Fruit fly (Drosophila melanogaster): ENCODE results near the gene PIG-K.

PIG-K gene

DNA sequence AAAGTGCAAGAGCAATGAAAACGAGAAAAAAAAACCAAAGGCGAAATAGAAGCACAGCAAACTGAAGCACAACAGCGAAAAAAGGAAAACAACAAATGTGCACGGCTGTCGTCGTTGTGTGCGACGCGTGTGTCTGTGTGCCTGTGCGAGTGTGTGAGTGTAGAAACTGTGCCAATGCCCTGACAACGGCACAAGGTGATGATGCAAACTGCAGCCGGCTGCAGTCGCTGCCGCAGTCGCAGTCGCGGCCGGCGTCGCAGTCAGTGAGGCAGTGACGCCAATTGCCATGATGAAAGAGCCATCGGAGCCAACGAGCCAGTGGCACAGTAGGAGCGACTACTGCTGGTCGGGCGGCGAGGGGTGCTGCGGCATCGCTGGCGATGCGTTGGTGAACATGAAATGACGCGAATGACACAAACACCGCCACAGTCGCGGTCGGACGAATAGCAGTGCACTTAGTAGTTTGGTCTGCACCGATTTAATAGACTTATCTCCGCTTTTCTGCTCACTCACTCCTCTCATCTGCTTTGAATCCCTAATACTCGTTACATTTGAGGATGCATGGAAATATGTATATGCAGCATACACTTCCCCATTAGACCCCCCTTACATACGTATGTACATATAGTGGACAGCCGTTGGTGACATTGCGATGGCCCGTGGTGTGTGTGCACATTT is 40.4 kb downstream of the PIG-K start (continued):
- TF ChIP-seq CG3065 (GFP tag; optimal IDR thresholded peaks at IDR 0.05), result no peak
- no peak for TF ChIP-seq dm (GFP tag; optimal IDR thresholded peaks at IDR 0.05)
- peak; percentile 54 for TF ChIP-seq CG30403 (GFP tag; optimal IDR thresholded peaks at IDR 0.05)
- TF ChIP-seq CG18599 (GFP tag; optimal IDR thresholded peaks at IDR 0.05), result peak; percentile 24
- peak; percentile 16 for TF ChIP-seq Mes4 (GFP tag; optimal IDR thresholded peaks at IDR 0.05)
- peak; percentile 6 for TF ChIP-seq disco-r (GFP tag; optimal IDR thresholded peaks at IDR 0.05)

- TF ChIP-seq aop (GFP tag; IDR thresholded peaks at IDR 0.05) (no peak), Sry-β (GFP tag; optimal IDR thresholded peaks at IDR 0.05) (no peak), emc (GFP tag; optimal IDR thresholded peaks at IDR 0.05) (no peak), CG1832 (GFP tag; optimal IDR thresholded peaks at IDR 0.05) (no peak), Opbp (GFP tag; IDR thresholded peaks at IDR 0.05; ENCODE audit: partially characterized antibody) (no peak), az2 (GFP tag; optimal IDR thresholded peaks at IDR 0.05) (no peak), CG7372 (GFP tag; IDR thresholded peaks at IDR 0.05) (peak; percentile 85), CG10979 (tag; optimal IDR thresholded peaks at IDR 0.05) (peak; percentile 77), Ssrp (tag; optimal IDR thresholded peaks at IDR 0.05) (no peak), CG9437 (GFP tag; optimal IDR thresholded peaks at IDR 0.05) (peak; percentile 77), D (optimal IDR thresholded peaks at IDR 0.05) (no peak), D (GFP tag; optimal IDR thresholded peaks at IDR 0.05) (no peak), CG2120 (GFP tag; optimal IDR thresholded peaks at IDR 0.05) (no peak), Neu2 (GFP tag; optimal IDR thresholded peaks at IDR 0.05; ENCODE audit: borderline replicate concordance) (no peak), grn (GFP tag; optimal IDR thresholded peaks at IDR 0.05) (no peak), kah (GFP tag; optimal IDR thresholded peaks at IDR 0.05) (no peak), Abd-B (GFP tag; optimal IDR thresholded peaks at IDR 0.05) (no peak)
These were observed 41.0 kb downstream of the PIG-K start for dm6 chrX:1968152-1968551.

DNA sequence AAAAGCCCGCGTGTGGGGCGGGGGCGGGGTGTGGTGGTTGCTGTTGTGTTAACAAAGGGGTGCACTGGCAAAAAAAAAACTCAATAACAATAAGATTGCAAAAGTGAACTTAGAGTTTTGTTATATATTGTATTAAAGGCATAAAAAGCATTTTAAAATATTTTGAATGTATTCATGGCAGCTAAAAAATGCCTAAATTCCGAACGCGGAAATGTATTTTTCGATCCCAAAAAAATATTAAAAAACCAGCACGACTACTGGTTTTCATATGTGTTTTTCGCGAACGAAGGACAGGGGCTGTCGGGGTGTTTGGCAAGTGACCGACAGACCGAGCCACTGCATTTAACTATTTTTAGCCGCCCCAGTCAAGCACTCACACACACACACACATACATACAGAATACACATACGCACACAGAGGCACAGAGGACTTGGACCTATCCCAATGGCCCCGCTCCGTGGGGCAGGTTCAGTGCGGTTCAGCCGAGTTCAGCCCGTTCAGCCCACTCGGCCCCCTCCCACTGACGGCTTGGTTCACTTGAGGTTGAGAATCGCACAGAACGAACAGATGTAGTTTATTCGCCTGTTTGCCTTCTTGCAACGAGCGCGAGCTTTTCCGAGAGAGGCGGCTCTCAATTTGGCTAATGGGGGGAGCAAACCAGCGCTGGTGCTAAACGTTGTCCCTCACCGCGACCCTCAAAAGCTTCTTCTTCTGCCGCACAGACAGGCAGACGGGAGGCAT is 42.2 kb downstream of the PIG-K start:
- TF ChIP-seq chn (GFP tag; optimal IDR thresholded peaks at IDR 0.05) (no peak), Doc3 (GFP tag; IDR thresholded peaks at IDR 0.05; ENCODE audit: partially characterized antibody) (no peak), jumu (GFP tag; optimal IDR thresholded peaks at IDR 0.05) (no peak), CG11504 (tag; optimal IDR thresholded peaks at IDR 0.05) (peak; percentile 26), CG13287 (GFP tag; IDR thresholded peaks at IDR 0.05; ENCODE audit: partially characterized antibody) (no peak), Bteb2 (GFP tag; optimal IDR thresholded peaks at IDR 0.05) (no peak), gcm (GFP tag; optimal IDR thresholded peaks at IDR 0.05) (no peak), HmgD (GFP tag; optimal IDR thresholded peaks at IDR 0.05) (no peak), gem (tag; optimal IDR thresholded peaks at IDR 0.05) (peak; percentile 44), CG31388 (GFP tag; optimal IDR thresholded peaks at IDR 0.05) (no peak), sd (tag; optimal IDR thresholded peaks at IDR 0.05) (no peak), pita (GFP tag; optimal IDR thresholded peaks at IDR 0.05) (no peak), CG8089 (GFP tag; optimal IDR thresholded peaks at IDR 0.05) (no peak), CG6689 (GFP tag; IDR thresholded peaks at IDR 0.05) (0 out of 2 replicates have a peak, but pooled peaks have one; percentile 12), Deaf1 (tag; optimal IDR thresholded peaks at IDR 0.05) (peak; percentile 53), onecut (GFP tag; IDR thresholded peaks at IDR 0.05) (peak; percentile 46; the same call in 1 of the 2 replicates), Sox100B (GFP tag; optimal IDR thresholded peaks at IDR 0.05) (peak; percentile 3), bsh (GFP tag; optimal IDR thresholded peaks at IDR 0.05) (peak in 1 of 2 experiments; percentile 1), ewg (GFP tag; optimal IDR thresholded peaks at IDR 0.05) (peak; percentile 1), CG6654 (GFP tag; optimal IDR thresholded peaks at IDR 0.05) (peak; percentile 6), Hsf (GFP tag; optimal IDR thresholded peaks at IDR 0.05) (no peak), CG4424 (GFP tag; optimal IDR thresholded peaks at IDR 0.05) (no peak), CG34422 (GFP tag; IDR thresholded peaks at IDR 0.05) (no peak), CG12942 (GFP tag; optimal IDR thresholded peaks at IDR 0.05) (no peak), CG3065 (GFP tag; optimal IDR thresholded peaks at IDR 0.05) (no peak)
